Worm (Caenorhabditis elegans) whole organism, early embryonic: Measurements from ENCODE around the gene znf-622.

Experiments
- B0310.2 ChIP-seq: sonication (generic microtip); optimal IDR thresholded peaks from 2 replicates; lab custom pipeline; 2016; ENCODE audit warnings: mild to moderate bottlenecking, missing genetic modification characterization, missing compliant biosample characterization
- F13C5.2 ChIP-seq: sonication (generic microtip); optimal IDR thresholded peaks from 2 replicates; lab custom pipeline; 2017; ENCODE audit warnings: mild to moderate bottlenecking, missing genetic modification characterization, inconsistent platforms, missing compliant biosample characterization
- aly-1 ChIP-seq: sonication (generic microtip); optimal IDR thresholded peaks from 2 replicates; lab custom pipeline; 2016; ENCODE audit warnings: missing genetic modification characterization, missing compliant biosample characterization
- ama-1 ChIP-seq: fragments of 150-350 bp; optimal IDR thresholded peaks from 2 replicates; lab custom pipeline; 2014
- ceh-13 ChIP-seq: fragments of 200-800 bp; sonication (Bioruptor generic); optimal IDR thresholded peaks from 2 replicates; lab custom pipeline; 2018; ENCODE audit warnings: mild to moderate bottlenecking, missing genetic modification characterization, missing compliant biosample characterization
- ceh-36 ChIP-seq: sonication (generic microtip); optimal IDR thresholded peaks from 2 replicates; lab custom pipeline; 2016; ENCODE audit warnings: missing genetic modification characterization, inconsistent platforms, missing compliant biosample characterization
- ets-7 ChIP-seq: sonication (generic microtip); optimal IDR thresholded peaks from 2 replicates; lab custom pipeline; 2016; ENCODE audit warnings: missing genotype, missing genetic modification characterization, missing compliant biosample characterization
- flt-1 ChIP-seq: fragments of 200-800 bp; sonication (Bioruptor generic); IDR thresholded peaks from 2 replicates; pipeline ENCODE4 v1.3.6; 2022; ENCODE audit warnings: missing genetic modification characterization, missing compliant biosample characterization
- hmbx-1 ChIP-seq: sonication (generic microtip); optimal IDR thresholded peaks from 2 replicates; lab custom pipeline; 2016; ENCODE audit warnings: mild to moderate bottlenecking, missing genetic modification characterization, missing compliant biosample characterization
- hmg-4 ChIP-seq: fragments of 200-800 bp; sonication (Bioruptor generic); optimal IDR thresholded peaks from 2 replicates; lab custom pipeline; 2018; ENCODE audit warnings: mild to moderate bottlenecking, missing genetic modification characterization, missing compliant biosample characterization
- hnd-1 ChIP-seq: sonication (generic microtip); optimal IDR thresholded peaks from 2 replicates; lab custom pipeline; 2016; ENCODE audit warnings: missing genetic modification characterization, missing compliant biosample characterization
- pes-1 ChIP-seq: fragments of 200-800 bp; sonication (Bioruptor generic); IDR thresholded peaks from 2 replicates; pipeline ENCODE4 v1.3.6; 2022; ENCODE audit warnings: missing genetic modification reagents, missing genetic modification characterization, missing compliant biosample characterization
- scrt-1 ChIP-seq: fragments of 200-800 bp; sonication (Bioruptor generic); IDR thresholded peaks from 2 replicates; pipeline ENCODE4 v1.3.6; 2022; ENCODE audit warnings: missing genetic modification characterization, missing compliant biosample characterization
- sea-1 ChIP-seq: fragments of 200-800 bp; sonication (Bioruptor generic); conservative IDR thresholded peaks from 2 replicates; pipeline ENCODE4 v1.3.6; 2022; ENCODE audit warnings: missing genetic modification characterization, missing compliant biosample characterization
- tbx-11 ChIP-seq: fragments of 200-800 bp; sonication (Bioruptor generic); IDR thresholded peaks from 2 replicates; pipeline ENCODE4 v1.3.6; 2022; ENCODE audit warnings: missing genetic modification characterization, missing compliant biosample characterization
- tbx-37 ChIP-seq: fragments of 200-800 bp; sonication (Bioruptor generic); conservative IDR thresholded peaks from 2 replicates; pipeline ENCODE4 v1.3.6; 2022; ENCODE audit warnings: missing genetic modification reagents, missing genetic modification characterization, missing compliant biosample characterization
- tra-4 ChIP-seq: sonication (generic microtip); optimal IDR thresholded peaks from 2 replicates; lab custom pipeline; 2017; ENCODE audit warnings: missing genetic modification characterization, missing compliant biosample characterization

Gene znf-622

ce11 chrIII:6381584-6382391 lies at the start of gene znf-622:
Gene znf-622 (plus strand): TSS chrIII:6381634.
- TF ChIP-seq aly-1 (tag; lab: Kevin White, UChicago) (no peak), ama-1 (lab: Kevin White, UChicago) (peak; percentile 91)

- TF ChIP-seq ceh-36 (tag; lab: Kevin White, UChicago) (no peak), tbx-37 (GFP tag; lab: Robert Waterston, UW) (no peak), hmg-4 (no peak), ama-1 (lab: Kevin White, UChicago) (no peak), hmbx-1 (tag; lab: Kevin White, UChicago) (no peak), scrt-1 (no peak), tra-4 (no peak), tbx-11 (GFP tag; lab: Robert Waterston, UW) (no peak), B0310.2 (no peak), sea-1 (GFP tag; lab: Robert Waterston, UW) (no peak), F13C5.2 (no peak), pes-1 (no peak), ets-7 (tag; lab: Kevin White, UChicago) (no peak), aly-1 (tag; lab: Kevin White, UChicago) (no peak), ceh-13 (GFP tag; lab: Kevin White, UChicago) (no peak), hnd-1 (tag; lab: Kevin White, UChicago) (no peak), flt-1 (no peak)
Measured at ce11 chrIII:6334364-6334763, 47.1 kb upstream of the znf-622 start.

ce11 chrIII:6339919-6340434 lies 41.5 kb upstream of the znf-622 start, which contains the start of gene let-767:
Gene let-767 (minus strand): TSS chrIII:6339969.
- no peak for TF ChIP-seq aly-1 (tag; lab: Kevin White, UChicago)
- no peak for TF ChIP-seq hnd-1 (tag; lab: Kevin White, UChicago)
- TF ChIP-seq F13C5.2, result no peak
- no peak for TF ChIP-seq ama-1 (lab: Kevin White, UChicago)
- TF ChIP-seq B0310.2, result no peak
- TF ChIP-seq hmg-4, result no peak

ce11 chrIII:6341878-6342453 lies 39.5 kb upstream of the znf-622 start, which contains the start of gene rpn-13:
Gene rpn-13 (minus strand): TSS chrIII:6341928.
- TF ChIP-seq F13C5.2 (peak; percentile 71), pes-1 (no peak)

DNA sequence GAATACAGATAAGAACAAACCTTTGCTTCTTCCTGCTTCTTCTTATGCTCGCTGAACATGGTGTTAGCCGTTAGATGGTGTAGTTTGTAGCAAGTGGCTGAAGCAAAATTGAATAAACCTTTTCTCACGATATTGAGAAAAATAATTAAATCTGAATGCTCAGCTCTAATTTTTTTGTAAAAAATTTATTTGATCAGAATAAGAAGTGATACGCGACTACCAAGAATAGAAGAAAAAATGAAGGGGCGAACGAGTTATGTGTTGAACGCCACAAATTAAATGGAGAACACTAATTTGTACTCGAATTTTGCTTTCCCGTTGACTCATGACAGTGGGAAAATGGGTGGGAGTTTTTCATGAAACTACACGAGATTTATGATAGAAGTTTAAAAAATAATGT lies 38.2 kb upstream of the znf-622 start, which contains the start of gene C56G2.9:
Gene C56G2.9 (minus strand): TSS at position 101 of the 400 bp plus-strand sequence.
- TF ChIP-seq flt-1 (no peak), tbx-37 (GFP tag; lab: Robert Waterston, UW) (no peak), ets-7 (tag; lab: Kevin White, UChicago) (no peak), hmbx-1 (tag; lab: Kevin White, UChicago) (no peak), ceh-36 (tag; lab: Kevin White, UChicago) (no peak), tbx-11 (GFP tag; lab: Robert Waterston, UW) (no peak), hmg-4 (no peak), B0310.2 (no peak), ama-1 (lab: Kevin White, UChicago) (no peak), tra-4 (no peak), ceh-13 (GFP tag; lab: Kevin White, UChicago) (no peak), sea-1 (GFP tag; lab: Robert Waterston, UW) (no peak), pes-1 (no peak), aly-1 (tag; lab: Kevin White, UChicago) (no peak), hnd-1 (tag; lab: Kevin White, UChicago) (no peak), F13C5.2 (no peak)

- TF ChIP-seq hmg-4, result no peak
- TF ChIP-seq F13C5.2, result peak; percentile 86
Measured at ce11 chrIII:6344737-6345136, 36.7 kb upstream of the znf-622 start.

DNA sequence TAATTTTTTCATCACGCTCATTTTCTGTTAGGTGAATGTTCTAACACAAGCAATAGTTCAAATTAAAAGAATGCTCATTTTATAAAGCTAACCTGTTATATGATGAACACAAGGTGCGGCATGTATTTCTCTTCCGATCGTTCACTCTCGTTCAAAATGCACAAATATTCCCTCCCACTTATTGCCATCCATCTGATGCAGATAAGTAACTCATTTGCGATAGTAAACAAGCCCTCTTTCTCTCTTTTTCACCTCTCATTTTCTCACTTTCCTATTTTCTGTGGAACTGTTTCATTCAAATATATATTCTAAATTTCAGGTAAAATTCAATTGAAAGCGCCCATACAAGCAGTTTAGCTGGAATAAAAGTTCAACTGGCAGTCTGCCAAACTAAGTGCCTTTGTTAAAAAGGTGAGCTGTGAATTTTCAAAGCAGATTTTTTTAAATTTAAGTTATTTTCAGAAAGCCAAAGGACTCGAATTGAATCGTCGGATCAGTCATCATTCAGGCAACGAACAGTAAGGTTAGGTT lies 35.4 kb upstream of the znf-622 start, which contains the start of the genes trmt-10C.2 and C56G2.22:
Gene trmt-10C.2 (plus strand): TSS at position 314 of the 531 bp plus-strand sequence.
Gene C56G2.22 (plus strand): TSS at position 481 of the 531 bp plus-strand sequence.
- no peak for TF ChIP-seq hnd-1 (tag; lab: Kevin White, UChicago)

ce11 chrIII:6348578-6348977 lies 32.9 kb upstream of the znf-622 start:
- TF ChIP-seq ceh-13 (GFP tag; lab: Kevin White, UChicago) (no peak), pes-1 (no peak), B0310.2 (no peak), aly-1 (tag; lab: Kevin White, UChicago) (no peak), tbx-37 (GFP tag; lab: Robert Waterston, UW) (no peak), scrt-1 (no peak), hmbx-1 (tag; lab: Kevin White, UChicago) (no peak), tra-4 (no peak), ceh-36 (tag; lab: Kevin White, UChicago) (no peak), ets-7 (tag; lab: Kevin White, UChicago) (no peak), hnd-1 (tag; lab: Kevin White, UChicago) (no peak), sea-1 (GFP tag; lab: Robert Waterston, UW) (no peak), hmg-4 (no peak)
